Worm (Caenorhabditis elegans) whole organism, L2 larva: Measurements from ENCODE around the gene tbc-8.

Experiments used
- Y55F3AM.14 ChIP-seq: fragments of 200-800 bp; sonication (Bioruptor generic); optimal IDR thresholded peaks from 2 replicates; lab custom pipeline; 2018; ENCODE audit warnings: mild to moderate bottlenecking, missing genetic modification characterization, missing compliant biosample characterization
- ceh-82 ChIP-seq: fragments of 150-350 bp; optimal IDR thresholded peaks from 2 replicates; lab custom pipeline; 2014; ENCODE audit warnings: missing biosample characterization, missing genetic modification characterization
- dmd-4 ChIP-seq: sonication (generic microtip); optimal IDR thresholded peaks from 2 replicates; lab custom pipeline; 2017; ENCODE audit warnings: missing biosample characterization, missing genetic modification characterization
- egl-27 ChIP-seq: sonication (generic microtip); optimal IDR thresholded peaks from 3 replicates; lab custom pipeline; 2017; ENCODE audit warnings: missing biosample characterization, missing genetic modification reagents, missing genetic modification characterization
- lsy-2 ChIP-seq, 2 experiments: fragments of 150-350 bp in 1 of 2; sonication (generic microtip) in 1 of 2; optimal IDR thresholded peaks; 2 replicates each; lab custom pipeline; 2014 to 2017; ENCODE audit warnings: missing biosample characterization in 2 of 2, missing genetic modification characterization in 2 of 2
- nhr-12 ChIP-seq: fragments of 150-350 bp; optimal IDR thresholded peaks from 2 replicates; lab custom pipeline; 2014; ENCODE audit warnings: missing biosample characterization, missing genetic modification characterization
- nhr-23 ChIP-seq: fragments of 150-350 bp; optimal IDR thresholded peaks from 2 replicates; lab custom pipeline; 2014; ENCODE audit warnings: missing biosample characterization, missing genetic modification reagents, missing genetic modification characterization
- snpc-4 ChIP-seq: fragments of 150-350 bp; optimal IDR thresholded peaks from 2 replicates; lab custom pipeline; 2014; ENCODE audit warnings: missing biosample characterization, missing genetic modification characterization
- unc-62 ChIP-seq: fragments of 150-350 bp; optimal IDR thresholded peaks from 2 replicates; lab custom pipeline; 2014; ENCODE audit warnings: missing biosample characterization, missing genetic modification reagents, missing genetic modification characterization
- ztf-11 ChIP-seq: sonication (generic microtip); optimal IDR thresholded peaks from 2 replicates; lab custom pipeline; 2017; ENCODE audit warnings: missing biosample characterization, missing genetic modification characterization
- ztf-4 ChIP-seq: fragments of 150-350 bp; optimal IDR thresholded peaks from 2 replicates; lab custom pipeline; 2014; ENCODE audit warnings: missing biosample characterization, missing genetic modification characterization

DNA sequence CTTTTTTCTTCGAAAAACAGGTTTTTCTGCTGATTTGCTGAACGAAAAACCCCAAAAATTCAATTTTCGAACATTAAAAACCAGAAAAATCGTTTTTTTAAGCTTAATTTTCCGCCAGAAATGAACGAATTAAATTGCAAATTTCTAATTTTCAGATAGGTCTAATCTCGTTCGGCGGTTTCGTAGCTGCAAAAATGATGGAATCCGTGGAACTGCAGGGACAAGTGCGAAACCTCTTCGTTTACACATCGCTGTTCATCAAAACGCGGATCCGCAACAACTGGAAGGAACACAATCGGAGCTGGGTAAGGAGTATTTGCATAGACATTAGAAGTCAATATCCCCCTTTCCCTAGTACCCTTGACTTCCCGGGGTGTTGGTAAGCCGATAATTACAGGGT is 28.6 kb upstream of the tbc-8 start:
- TF ChIP-seq ztf-11: no peak
- no peak for TF ChIP-seq ceh-82 (tag; lab: Kevin White, UChicago)
- no peak for TF ChIP-seq unc-62 (GFP tag; lab: Kevin White, UChicago)
- TF ChIP-seq snpc-4 (tag; lab: Kevin White, UChicago): no peak
- no peak for TF ChIP-seq dmd-4 (tag; lab: Kevin White, UChicago)
- TF ChIP-seq lsy-2 (tag; optimal IDR thresholded peaks at IDR 0.05; lab: Kevin White, UChicago): no peak
- no peak for TF ChIP-seq egl-27 (tag; lab: Kevin White, UChicago)
- TF ChIP-seq ztf-4 (tag; lab: Kevin White, UChicago): no peak
- no peak for TF ChIP-seq Y55F3AM.14
- TF ChIP-seq nhr-12 (tag; lab: Kevin White, UChicago): no peak
- no peak for TF ChIP-seq nhr-23
